Fruit fly (Drosophila melanogaster) whole organism, embryonic: ENCODE results near the gene CG9166.

Experiments
- Abd-B ChIP-seq: fragments of 200-800 bp; sonication (Bioruptor generic); optimal IDR thresholded peaks from 2 replicates; lab custom pipeline; 2018; ENCODE audit warnings: missing biosample characterization, mild to moderate bottlenecking, missing genetic modification characterization, moderate library complexity
- Adf1 ChIP-seq: fragments of 200-800 bp; sonication (Bioruptor generic); IDR thresholded peaks from 2 replicates; pipeline ENCODE4 v1.3.6; 2022; ENCODE audit warnings: missing biosample characterization, missing genetic modification characterization
- Aef1 ChIP-seq: fragments of 200-800 bp; sonication (Bioruptor generic); IDR thresholded peaks from 3 replicates; pipeline ENCODE4 v1.3.6; 2022; ENCODE audit warnings: missing biosample characterization, missing genetic modification characterization
- Atf-2 ChIP-seq: fragments of 200-800 bp; sonication (Bioruptor generic); optimal IDR thresholded peaks from 2 replicates; lab custom pipeline; 2016; ENCODE audit warnings: missing biosample characterization, missing genetic modification characterization
- CG10654 ChIP-seq: fragments of 200-800 bp; sonication (Bioruptor generic); optimal IDR thresholded peaks from 2 replicates; lab custom pipeline; 2016; ENCODE audit warnings: missing biosample characterization, missing genetic modification characterization
- CG12769 ChIP-seq: fragments of 200-800 bp; sonication (Bioruptor generic); optimal IDR thresholded peaks from 2 replicates; lab custom pipeline; 2019; ENCODE audit warnings: missing biosample characterization, mild to moderate bottlenecking, missing genetic modification characterization, moderate library complexity
- CG13624 ChIP-seq: fragments of 200-800 bp; sonication (Bioruptor generic); optimal IDR thresholded peaks from 2 replicates; lab custom pipeline; 2016; ENCODE audit warnings: missing biosample characterization, missing genetic modification characterization
- CG13775 ChIP-seq: fragments of 200-800 bp; sonication (Bioruptor generic); optimal IDR thresholded peaks from 3 replicates; lab custom pipeline; 2017; ENCODE audit warnings: missing biosample characterization, mild to moderate bottlenecking, missing genetic modification characterization
- CG13894 ChIP-seq: fragments of 200-800 bp; sonication (Bioruptor generic); optimal IDR thresholded peaks from 3 replicates; lab custom pipeline; 2018; ENCODE audit warnings: missing biosample characterization, mild to moderate bottlenecking, missing genetic modification characterization, moderate library complexity
- CG14667 ChIP-seq: fragments of 200-800 bp; sonication (Bioruptor generic); IDR thresholded peaks from 2 replicates; pipeline ENCODE4 v1.3.6; 2022; ENCODE audit warnings: missing biosample characterization, missing genetic modification characterization
- CG15696 ChIP-seq: fragments of 200-800 bp; sonication (Bioruptor generic); optimal IDR thresholded peaks from 2 replicates; lab custom pipeline; 2019; ENCODE audit warnings: missing biosample characterization, mild to moderate bottlenecking, missing genetic modification characterization, moderate library complexity
- CG16815 ChIP-seq: fragments of 200-800 bp; sonication (Bioruptor generic); optimal IDR thresholded peaks from 3 replicates; lab custom pipeline; 2017; ENCODE audit warnings: missing biosample characterization, mild to moderate bottlenecking, missing genetic modification characterization
- CG16863 ChIP-seq: fragments of 200-800 bp; sonication (Bioruptor generic); optimal IDR thresholded peaks from 3 replicates; lab custom pipeline; 2016; ENCODE audit warnings: missing biosample characterization, missing genetic modification characterization
- CG17385 ChIP-seq: fragments of 200-800 bp; sonication (Bioruptor generic); optimal IDR thresholded peaks from 3 replicates; lab custom pipeline; 2018; ENCODE audit warnings: missing biosample characterization, mild to moderate bottlenecking, missing genetic modification characterization
- CG17912 ChIP-seq: fragments of 200-800 bp; sonication (Bioruptor generic); optimal IDR thresholded peaks from 2 replicates; lab custom pipeline; 2018; ENCODE audit warnings: missing biosample characterization, mild to moderate bottlenecking, missing genetic modification characterization
- CG1792 ChIP-seq: fragments of 200-800 bp; sonication (Bioruptor generic); optimal IDR thresholded peaks from 2 replicates; lab custom pipeline; 2016; ENCODE audit warnings: missing biosample characterization, missing genetic modification characterization
- CG1832 ChIP-seq: fragments of 200-800 bp; sonication (Bioruptor generic); optimal IDR thresholded peaks from 2 replicates; lab custom pipeline; 2017; ENCODE audit warnings: missing biosample characterization, mild to moderate bottlenecking, missing genetic modification characterization, inconsistent platforms
- CG18764 ChIP-seq: fragments of 200-800 bp; sonication (Bioruptor generic); optimal IDR thresholded peaks from 3 replicates; lab custom pipeline; 2016; ENCODE audit warnings: missing biosample characterization, missing genetic modification characterization
- CG31388 ChIP-seq: fragments of 200-800 bp; sonication (Bioruptor generic); optimal IDR thresholded peaks from 2 replicates; lab custom pipeline; 2016; ENCODE audit warnings: missing biosample characterization, missing genetic modification characterization
- CG3281 ChIP-seq: fragments of 200-800 bp; sonication (Bioruptor generic); optimal IDR thresholded peaks from 3 replicates; lab custom pipeline; 2017; ENCODE audit warnings: missing biosample characterization, mild to moderate bottlenecking, missing genetic modification characterization
- CG6254 ChIP-seq: fragments of 200-800 bp; sonication (Bioruptor generic); optimal IDR thresholded peaks from 3 replicates; lab custom pipeline; 2017; ENCODE audit warnings: mild to moderate bottlenecking, missing biosample characterization, missing genetic modification reagents, missing genetic modification characterization
- CG7786 ChIP-seq: fragments of 200-800 bp; sonication (Bioruptor generic); optimal IDR thresholded peaks from 2 replicates; lab custom pipeline; 2016; ENCODE audit warnings: missing biosample characterization, missing genetic modification characterization
- D ChIP-seq, 2 experiments: fragments of 200-800 bp in 1 of 2; fragments of >200 bp in 1 of 2; sonication (Bioruptor generic) in 1 of 2; optimal IDR thresholded peaks; 2 replicates in 1 of 2; 3 replicates in 1 of 2; lab custom pipeline; 2017; ENCODE audit warnings: mild to moderate bottlenecking in 1 of 2, missing biosample characterization in 1 of 2, missing genetic modification characterization in 1 of 2, missing genetic modification reagents in 1 of 2
- Dbx ChIP-seq: fragments of 200-800 bp; sonication (Bioruptor generic); IDR thresholded peaks from 3 replicates; pipeline ENCODE4 v1.3.6; 2022; ENCODE audit warnings: missing biosample characterization, missing genetic modification characterization
- Dp ChIP-seq: fragments of 200-800 bp; sonication (Bioruptor generic); optimal IDR thresholded peaks from 2 replicates; lab custom pipeline; 2018; ENCODE audit warnings: missing biosample characterization, mild to moderate bottlenecking, missing genetic modification characterization, moderate library complexity
- E2f1 ChIP-seq: fragments of 200-800 bp; sonication (Bioruptor generic); IDR thresholded peaks from 2 replicates; pipeline ENCODE4 v1.3.6; 2022; ENCODE audit warnings: missing biosample characterization, missing genetic modification characterization
- Gug ChIP-seq: fragments of 200-800 bp; sonication (Bioruptor generic); IDR thresholded peaks from 4 replicates; pipeline ENCODE4 v1.3.6; 2022; ENCODE audit warnings: missing biosample characterization, missing genetic modification characterization
- HmgD ChIP-seq: fragments of 200-800 bp; sonication (Bioruptor generic); optimal IDR thresholded peaks from 3 replicates; lab custom pipeline; 2016; ENCODE audit warnings: missing biosample characterization, missing genetic modification characterization
- MTF-1 ChIP-seq: fragments of 200-800 bp; sonication (Bioruptor generic); optimal IDR thresholded peaks from 2 replicates; lab custom pipeline; 2018; ENCODE audit warnings: missing biosample characterization, mild to moderate bottlenecking, missing genetic modification characterization, borderline replicate concordance
- Max ChIP-seq: fragments of 200-800 bp; sonication (Bioruptor generic); optimal IDR thresholded peaks from 2 replicates; lab custom pipeline; 2016; ENCODE audit warnings: missing biosample characterization, mild to moderate bottlenecking, missing genetic modification characterization
- Six4 ChIP-seq: fragments of 200-800 bp; sonication (Bioruptor generic); optimal IDR thresholded peaks from 2 replicates; lab custom pipeline; 2016; ENCODE audit warnings: missing biosample characterization, missing genetic modification characterization
- Ssrp ChIP-seq: fragments of 200-800 bp; sonication (Bioruptor generic); optimal IDR thresholded peaks from 2 replicates; lab custom pipeline; 2018; ENCODE audit warnings: missing biosample characterization, mild to moderate bottlenecking, missing genetic modification characterization, moderate library complexity
- ac ChIP-seq: fragments of 200-800 bp; sonication (Bioruptor generic); optimal IDR thresholded peaks from 3 replicates; lab custom pipeline; 2017; ENCODE audit warnings: missing biosample characterization, mild to moderate bottlenecking, missing genetic modification characterization
- ap ChIP-seq: fragments of 200-800 bp; sonication (Bioruptor generic); IDR thresholded peaks from 2 replicates; pipeline ENCODE4 v1.3.6; 2022; ENCODE audit warnings: missing biosample characterization, missing genetic modification characterization
- corto ChIP-seq: fragments of 200-800 bp; sonication (Bioruptor generic); optimal IDR thresholded peaks from 2 replicates; lab custom pipeline; 2016; ENCODE audit warnings: missing biosample characterization, mild to moderate bottlenecking, missing genetic modification characterization, moderate library complexity
- crc ChIP-seq: fragments of 200-800 bp; sonication (Bioruptor generic); optimal IDR thresholded peaks from 2 replicates; lab custom pipeline; 2016; ENCODE audit warnings: missing biosample characterization, missing genetic modification characterization
- crp ChIP-seq, 2 experiments: fragments of 200-800 bp; sonication (Bioruptor generic); optimal IDR thresholded peaks; 2 replicates in 1 of 2; 3 replicates in 1 of 2; lab custom pipeline; 2017; ENCODE audit warnings: missing biosample characterization in 2 of 2, missing genetic modification characterization in 2 of 2, mild to moderate bottlenecking in 1 of 2, moderate library complexity in 1 of 2
- dan ChIP-seq: fragments of 200-800 bp; sonication (Bioruptor generic); IDR thresholded peaks from 2 replicates; pipeline ENCODE4 v1.3.6; 2022; ENCODE audit warnings: missing biosample characterization, missing genetic modification characterization
- dpn ChIP-seq, 2 experiments: fragments of 200-800 bp; sonication (Bioruptor generic); optimal IDR thresholded peaks; 3 replicates each; lab custom pipeline; 2016; ENCODE audit warnings: missing biosample characterization in 2 of 2, missing genetic modification characterization in 2 of 2
- ems ChIP-seq: fragments of 200-800 bp; sonication (Bioruptor generic); optimal IDR thresholded peaks from 3 replicates; lab custom pipeline; 2016; ENCODE audit warnings: missing biosample characterization, missing genetic modification characterization
- gt ChIP-seq: fragments of 200-800 bp; sonication (Bioruptor generic); IDR thresholded peaks from 2 replicates; pipeline ENCODE4 v1.3.6; 2022; ENCODE audit warnings: missing biosample characterization, missing genetic modification characterization
- nerfin-1 ChIP-seq: fragments of 200-800 bp; sonication (Bioruptor generic); optimal IDR thresholded peaks from 3 replicates; lab custom pipeline; 2019; ENCODE audit warnings: missing biosample characterization, mild to moderate bottlenecking, missing genetic modification characterization, moderate library complexity
- pum ChIP-seq: fragments of 200-800 bp; sonication (Bioruptor generic); optimal IDR thresholded peaks from 2 replicates; lab custom pipeline; 2016; ENCODE audit warnings: missing biosample characterization, missing genetic modification characterization
- sens-2 ChIP-seq: fragments of 200-800 bp; sonication (Bioruptor generic); IDR thresholded peaks from 2 replicates; pipeline ENCODE4 v1.3.6; 2022; ENCODE audit warnings: missing biosample characterization, missing genetic modification characterization
- tna ChIP-seq: fragments of 200-800 bp; sonication (Bioruptor generic); IDR thresholded peaks from 2 replicates; pipeline ENCODE4 v1.3.6; 2022; ENCODE audit warnings: missing biosample characterization, missing genetic modification characterization; ENCODE audit not compliant: partially characterized antibody
- tup ChIP-seq: fragments of 200-800 bp; sonication (Bioruptor generic); optimal IDR thresholded peaks from 2 replicates; lab custom pipeline; 2016; ENCODE audit warnings: missing biosample characterization, mild to moderate bottlenecking, missing genetic modification characterization, moderate library complexity
- vvl ChIP-seq: fragments of 200-800 bp; sonication (Bioruptor generic); IDR thresholded peaks from 2 replicates; pipeline ENCODE4 v1.3.6; 2022; ENCODE audit warnings: missing biosample characterization, missing genetic modification characterization
- zfh2 ChIP-seq: fragments of 200-800 bp; sonication (Bioruptor generic); optimal IDR thresholded peaks from 2 replicates; lab custom pipeline; 2016; ENCODE audit warnings: missing biosample characterization, missing genetic modification characterization

Gene CG9166

dm6 chr3L:1334571-1335427 lies 16.1 kb upstream of the CG9166 start, which contains the start of the genes Hmbs and CG2211 (continued):
- peak; percentile 75 for TF ChIP-seq tup (GFP tag; lab: Kevin White, UChicago)
- no peak for TF ChIP-seq gt (GFP tag; lab: Robert Waterston, UW)
- TF ChIP-seq Adf1 = peak; percentile 29; the same call in 1 of the 2 replicates
- TF ChIP-seq E2f1 (GFP tag; lab: Robert Waterston, UW) = peak; percentile 79
- TF ChIP-seq D (optimal IDR thresholded peaks at IDR 0.05; lab: Kevin White, UChicago) = no peak
- TF ChIP-seq D (GFP tag; optimal IDR thresholded peaks at IDR 0.05; lab: Kevin White, UChicago) = peak; percentile 63
- no peak for TF ChIP-seq CG17912 (GFP tag; lab: Kevin White, UChicago)
- TF ChIP-seq zfh2 (GFP tag; lab: Kevin White, UChicago) = peak; percentile 89
- peak; percentile 92 to 94 for TF ChIP-seq dpn (GFP tag; optimal IDR thresholded peaks at IDR 0.05; lab: Kevin White, UChicago)
- peak; percentile 78; the same call in 3 of the 4 replicates for TF ChIP-seq Gug
- TF ChIP-seq CG6254 (GFP tag; lab: Kevin White, UChicago) = peak; percentile 61
- peak; percentile 76 for TF ChIP-seq CG12769 (tag; lab: Kevin White, UChicago)
- peak; percentile 91 for TF ChIP-seq Dbx (GFP tag; lab: Robert Waterston, UW)
- TF ChIP-seq ems (GFP tag; lab: Kevin White, UChicago) = peak; percentile 91
- TF ChIP-seq dan (GFP tag; lab: Robert Waterston, UW) = peak; percentile 36; the same call in 1 of the 2 replicates
- TF ChIP-seq CG14667 = peak; percentile 62
- peak; percentile 85 for TF ChIP-seq Six4 (GFP tag; lab: Kevin White, UChicago)
- TF ChIP-seq CG3281 (GFP tag; lab: Kevin White, UChicago) = peak; percentile 86
- peak; percentile 75 for TF ChIP-seq CG1792 (GFP tag; lab: Kevin White, UChicago)
- TF ChIP-seq corto (GFP tag; lab: Kevin White, UChicago) = no peak
- peak; percentile 76 for TF ChIP-seq crc (GFP tag; lab: Kevin White, UChicago)
- TF ChIP-seq Dp = peak; percentile 62
- peak; percentile 92 for TF ChIP-seq CG13894 (tag; lab: Kevin White, UChicago)
- peak; percentile 54; the same call in 1 of the 2 replicates for TF ChIP-seq ap (GFP tag; lab: Robert Waterston, UW)
- peak; percentile 88 for TF ChIP-seq CG16863 (GFP tag; lab: Kevin White, UChicago)
- peak; percentile 89 for TF ChIP-seq CG7786 (GFP tag; lab: Kevin White, UChicago)
- TF ChIP-seq ac (GFP tag; lab: Kevin White, UChicago) = no peak
- peak; percentile 74 for TF ChIP-seq Aef1 (GFP tag; lab: Robert Waterston, UW)
- peak; percentile 92 for TF ChIP-seq CG15696
- TF ChIP-seq CG1832 (GFP tag; lab: Kevin White, UChicago) = no peak
- TF ChIP-seq CG17385 = peak; percentile 67
- TF ChIP-seq CG13775 (GFP tag; lab: Kevin White, UChicago) = peak; percentile 90
- TF ChIP-seq CG16815 (GFP tag; lab: Kevin White, UChicago) = peak; percentile 71
- peak; percentile 86 for TF ChIP-seq CG10654 (GFP tag; lab: Kevin White, UChicago)
- peak; percentile 74 for TF ChIP-seq sens-2 (GFP tag; lab: Robert Waterston, UW)
- peak; percentile 80 for TF ChIP-seq CG18764 (GFP tag; lab: Kevin White, UChicago)
- TF ChIP-seq crp (GFP tag; optimal IDR thresholded peaks at IDR 0.05; lab: Kevin White, UChicago) = peak; percentile 69 to 94
- peak; percentile 68 for TF ChIP-seq MTF-1
- TF ChIP-seq tna (GFP tag; lab: Robert Waterston, UW) = no peak
- TF ChIP-seq Abd-B (GFP tag; lab: Kevin White, UChicago) = peak; percentile 82
- TF ChIP-seq nerfin-1 (tag; lab: Kevin White, UChicago) = peak; percentile 84
- peak; percentile 94 for TF ChIP-seq vvl (GFP tag; lab: Robert Waterston, UW)
- peak; percentile 76 for TF ChIP-seq CG31388 (GFP tag; lab: Kevin White, UChicago)
- TF ChIP-seq Max (GFP tag; lab: Kevin White, UChicago) = peak; percentile 92
- peak; percentile 77 for TF ChIP-seq Ssrp (tag; lab: Kevin White, UChicago)
- TF ChIP-seq pum (GFP tag; lab: Kevin White, UChicago) = peak; percentile 75
- TF ChIP-seq HmgD (GFP tag; lab: Kevin White, UChicago) = peak; percentile 90
- peak; percentile 82 for TF ChIP-seq Atf-2
- peak; percentile 90 for TF ChIP-seq CG13624 (GFP tag; lab: Kevin White, UChicago)
